Worm (Caenorhabditis elegans) whole organism, early embryonic: ENCODE results near the gene C16D9.4.

Experiments
- B0310.2 ChIP-seq: sonication (generic microtip); optimal IDR thresholded peaks from 2 replicates; lab custom pipeline; 2016; ENCODE audit warnings: mild to moderate bottlenecking, missing genetic modification characterization, missing compliant biosample characterization
- F13C5.2 ChIP-seq: sonication (generic microtip); optimal IDR thresholded peaks from 2 replicates; lab custom pipeline; 2017; ENCODE audit warnings: mild to moderate bottlenecking, missing genetic modification characterization, inconsistent platforms, missing compliant biosample characterization
- aly-1 ChIP-seq: sonication (generic microtip); optimal IDR thresholded peaks from 2 replicates; lab custom pipeline; 2016; ENCODE audit warnings: missing genetic modification characterization, missing compliant biosample characterization
- ama-1 ChIP-seq: fragments of 150-350 bp; optimal IDR thresholded peaks from 2 replicates; lab custom pipeline; 2014
- ceh-13 ChIP-seq: fragments of 200-800 bp; sonication (Bioruptor generic); optimal IDR thresholded peaks from 2 replicates; lab custom pipeline; 2018; ENCODE audit warnings: mild to moderate bottlenecking, missing genetic modification characterization, missing compliant biosample characterization
- ceh-36 ChIP-seq: sonication (generic microtip); optimal IDR thresholded peaks from 2 replicates; lab custom pipeline; 2016; ENCODE audit warnings: missing genetic modification characterization, inconsistent platforms, missing compliant biosample characterization
- ets-7 ChIP-seq: sonication (generic microtip); optimal IDR thresholded peaks from 2 replicates; lab custom pipeline; 2016; ENCODE audit warnings: missing genotype, missing genetic modification characterization, missing compliant biosample characterization
- flt-1 ChIP-seq: fragments of 200-800 bp; sonication (Bioruptor generic); IDR thresholded peaks from 2 replicates; pipeline ENCODE4 v1.3.6; 2022; ENCODE audit warnings: missing genetic modification characterization, missing compliant biosample characterization
- hmbx-1 ChIP-seq: sonication (generic microtip); optimal IDR thresholded peaks from 2 replicates; lab custom pipeline; 2016; ENCODE audit warnings: mild to moderate bottlenecking, missing genetic modification characterization, missing compliant biosample characterization
- hmg-4 ChIP-seq: fragments of 200-800 bp; sonication (Bioruptor generic); optimal IDR thresholded peaks from 2 replicates; lab custom pipeline; 2018; ENCODE audit warnings: mild to moderate bottlenecking, missing genetic modification characterization, missing compliant biosample characterization
- hnd-1 ChIP-seq: sonication (generic microtip); optimal IDR thresholded peaks from 2 replicates; lab custom pipeline; 2016; ENCODE audit warnings: missing genetic modification characterization, missing compliant biosample characterization
- pes-1 ChIP-seq: fragments of 200-800 bp; sonication (Bioruptor generic); IDR thresholded peaks from 2 replicates; pipeline ENCODE4 v1.3.6; 2022; ENCODE audit warnings: missing genetic modification reagents, missing genetic modification characterization, missing compliant biosample characterization
- scrt-1 ChIP-seq: fragments of 200-800 bp; sonication (Bioruptor generic); IDR thresholded peaks from 2 replicates; pipeline ENCODE4 v1.3.6; 2022; ENCODE audit warnings: missing genetic modification characterization, missing compliant biosample characterization
- sea-1 ChIP-seq: fragments of 200-800 bp; sonication (Bioruptor generic); conservative IDR thresholded peaks from 2 replicates; pipeline ENCODE4 v1.3.6; 2022; ENCODE audit warnings: missing genetic modification characterization, missing compliant biosample characterization
- tbx-11 ChIP-seq: fragments of 200-800 bp; sonication (Bioruptor generic); IDR thresholded peaks from 2 replicates; pipeline ENCODE4 v1.3.6; 2022; ENCODE audit warnings: missing genetic modification characterization, missing compliant biosample characterization
- tbx-37 ChIP-seq: fragments of 200-800 bp; sonication (Bioruptor generic); conservative IDR thresholded peaks from 2 replicates; pipeline ENCODE4 v1.3.6; 2022; ENCODE audit warnings: missing genetic modification reagents, missing genetic modification characterization, missing compliant biosample characterization
- tra-4 ChIP-seq: sonication (generic microtip); optimal IDR thresholded peaks from 2 replicates; lab custom pipeline; 2017; ENCODE audit warnings: missing genetic modification characterization, missing compliant biosample characterization

Gene C16D9.4

DNA sequence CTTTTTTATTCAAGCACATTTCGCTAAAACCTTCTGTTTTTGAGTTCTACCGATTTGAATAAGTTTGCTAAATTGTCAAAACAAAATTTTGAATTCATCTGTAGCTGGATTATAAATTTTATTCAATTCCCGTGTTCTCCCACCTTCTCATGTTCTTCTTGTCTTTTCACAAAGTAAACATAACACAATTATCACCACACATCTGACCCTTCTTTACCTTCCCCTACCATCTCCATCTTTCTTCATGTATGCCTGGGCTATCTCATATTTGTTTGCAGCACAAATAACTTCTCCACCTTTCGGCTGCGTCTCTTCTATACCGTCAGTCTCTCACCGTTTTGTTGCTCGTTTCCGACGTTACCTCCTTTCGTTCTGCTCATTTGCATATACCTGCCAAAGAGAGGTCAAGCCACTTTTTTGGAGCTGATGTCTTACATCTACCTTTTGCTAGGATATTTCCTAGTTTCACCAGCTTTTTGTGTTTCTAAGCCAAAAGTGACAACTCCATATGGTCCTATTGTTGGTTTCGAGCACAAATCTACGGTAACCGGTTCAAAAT, 39.5 kb downstream of the C16D9.4 start, which contains the start of gene cest-17:
cest-17 (plus strand) TSS at position 248 of the 559 bp plus-strand sequence.
- no peak for TF ChIP-seq ceh-13
- TF ChIP-seq tra-4: no peak
- no peak for TF ChIP-seq pes-1
- no peak for TF ChIP-seq F13C5.2
- TF ChIP-seq tbx-11 (GFP tag; lab: Robert Waterston, UW): no peak
- TF ChIP-seq sea-1 (GFP tag; lab: Robert Waterston, UW): no peak
- no peak for TF ChIP-seq ets-7
- no peak for TF ChIP-seq flt-1 (GFP tag; lab: Robert Waterston, UW)
- no peak for TF ChIP-seq hmg-4 (GFP tag; lab: Kevin White, UChicago)
- no peak for TF ChIP-seq hmbx-1 (tag; lab: Kevin White, UChicago)
- TF ChIP-seq ceh-36 (tag; lab: Kevin White, UChicago): no peak
- TF ChIP-seq aly-1 (tag; lab: Kevin White, UChicago): no peak
- TF ChIP-seq ama-1 (lab: Kevin White, UChicago): no peak
- TF ChIP-seq tbx-37: no peak
- no peak for TF ChIP-seq B0310.2 (tag; lab: Kevin White, UChicago)
- TF ChIP-seq scrt-1: no peak
- no peak for TF ChIP-seq hnd-1 (tag; lab: Kevin White, UChicago)

DNA sequence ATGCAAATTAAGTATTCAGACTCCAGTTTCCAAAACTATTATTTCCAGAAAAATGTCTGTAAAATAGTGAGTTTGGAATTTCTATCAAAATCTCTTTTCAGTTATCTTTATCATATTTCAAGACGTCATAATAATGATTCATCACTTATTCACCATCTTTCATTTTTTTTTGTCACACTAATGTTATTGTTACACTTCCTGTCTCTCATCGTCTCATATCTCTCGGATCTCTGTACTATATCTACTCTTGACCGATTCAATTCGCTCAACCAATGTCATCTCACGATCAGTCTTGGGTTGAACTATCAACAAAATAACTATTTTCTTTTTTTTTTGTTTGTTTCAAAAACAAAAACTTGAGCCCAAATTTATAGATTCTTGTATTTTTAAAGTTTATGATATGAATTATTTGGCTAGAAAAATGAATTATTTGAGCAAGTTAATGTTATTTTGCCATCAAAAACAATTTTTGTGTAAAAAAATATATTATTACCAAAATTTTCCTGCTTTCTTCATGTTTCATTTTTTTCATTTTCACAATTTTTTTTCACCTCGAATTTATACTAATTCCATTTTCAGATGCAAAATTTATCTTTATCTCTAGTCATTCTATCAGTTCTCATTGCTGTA, 41.4 kb downstream of the C16D9.4 start, which contains the start of gene cri-2:
cri-2 (plus strand) TSS at position 580 of the 630 bp plus-strand sequence.
- TF ChIP-seq F13C5.2 (no peak), ceh-36 (tag; lab: Kevin White, UChicago) (no peak), ets-7 (no peak), scrt-1 (no peak), ceh-13 (no peak), ama-1 (lab: Kevin White, UChicago) (no peak), B0310.2 (tag; lab: Kevin White, UChicago) (no peak), sea-1 (GFP tag; lab: Robert Waterston, UW) (no peak), flt-1 (GFP tag; lab: Robert Waterston, UW) (no peak), hmg-4 (GFP tag; lab: Kevin White, UChicago) (no peak), hnd-1 (tag; lab: Kevin White, UChicago) (no peak), hmbx-1 (tag; lab: Kevin White, UChicago) (no peak), aly-1 (tag; lab: Kevin White, UChicago) (no peak), tbx-11 (GFP tag; lab: Robert Waterston, UW) (no peak), pes-1 (no peak), tbx-37 (no peak), tra-4 (no peak)

DNA sequence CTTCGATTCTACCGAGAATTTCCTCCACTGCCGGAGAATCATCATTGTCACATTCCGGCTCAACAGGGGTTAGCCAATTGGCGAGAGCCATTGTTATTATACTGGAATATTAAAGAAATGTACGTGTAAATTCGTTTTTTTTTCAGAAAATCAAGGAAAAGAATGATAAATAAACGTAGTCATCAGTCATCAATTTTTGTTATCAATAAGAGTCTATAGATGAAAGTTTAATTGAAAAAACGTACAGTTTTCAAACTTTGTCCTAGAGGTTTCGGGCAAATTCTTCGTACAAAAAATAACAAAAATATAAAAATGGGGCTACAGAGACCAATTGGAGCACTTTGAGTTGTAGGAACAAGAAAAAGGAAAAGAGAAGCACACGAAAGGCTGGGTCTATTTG, 43.7 kb downstream of the C16D9.4 start, which contains the start of gene F20D6.11:
F20D6.11 (minus strand) TSS at position 101 of the 400 bp plus-strand sequence.
- TF ChIP-seq F13C5.2: no peak
- no peak for TF ChIP-seq tbx-37
- TF ChIP-seq B0310.2 (tag; lab: Kevin White, UChicago): no peak
- no peak for TF ChIP-seq hnd-1 (tag; lab: Kevin White, UChicago)
- no peak for TF ChIP-seq hmg-4 (GFP tag; lab: Kevin White, UChicago)
- no peak for TF ChIP-seq pes-1
- no peak for TF ChIP-seq flt-1 (GFP tag; lab: Robert Waterston, UW)
- no peak for TF ChIP-seq ceh-13
- TF ChIP-seq sea-1 (GFP tag; lab: Robert Waterston, UW): no peak
- TF ChIP-seq aly-1 (tag; lab: Kevin White, UChicago): no peak
- TF ChIP-seq ets-7: no peak
- no peak for TF ChIP-seq tbx-11 (GFP tag; lab: Robert Waterston, UW)
- no peak for TF ChIP-seq ama-1 (lab: Kevin White, UChicago)
- no peak for TF ChIP-seq hmbx-1 (tag; lab: Kevin White, UChicago)
- TF ChIP-seq ceh-36 (tag; lab: Kevin White, UChicago): no peak
- no peak for TF ChIP-seq tra-4
- no peak for TF ChIP-seq scrt-1

DNA sequence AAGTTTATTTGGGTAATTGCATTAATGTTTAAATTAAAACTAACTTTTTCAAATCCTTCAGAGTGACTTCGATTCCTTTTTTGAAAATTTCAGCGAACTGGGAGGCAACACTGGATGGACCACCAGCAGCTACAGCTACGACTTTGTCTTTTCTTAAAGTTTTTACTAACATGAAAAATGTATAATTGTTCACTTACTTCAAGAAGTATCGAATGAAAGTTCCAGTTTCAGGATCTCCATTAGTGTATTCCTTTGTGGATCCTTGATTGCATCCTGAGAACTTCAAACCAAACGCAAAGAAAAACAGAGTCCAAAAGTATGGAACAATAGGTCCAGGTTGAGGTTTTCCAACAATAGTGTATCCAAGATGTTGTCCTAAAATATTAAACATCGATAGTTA, 45.7 kb downstream of the C16D9.4 start:
- TF ChIP-seq scrt-1: no peak
- no peak for TF ChIP-seq hmbx-1 (tag; lab: Kevin White, UChicago)
- no peak for TF ChIP-seq B0310.2 (tag; lab: Kevin White, UChicago)
- TF ChIP-seq hnd-1 (tag; lab: Kevin White, UChicago): no peak
- no peak for TF ChIP-seq tra-4
- no peak for TF ChIP-seq ceh-36 (tag; lab: Kevin White, UChicago)
- no peak for TF ChIP-seq ama-1 (lab: Kevin White, UChicago)
- TF ChIP-seq F13C5.2: no peak
- TF ChIP-seq sea-1 (GFP tag; lab: Robert Waterston, UW): no peak
- TF ChIP-seq hmg-4 (GFP tag; lab: Kevin White, UChicago): no peak
- no peak for TF ChIP-seq ceh-13
- no peak for TF ChIP-seq flt-1 (GFP tag; lab: Robert Waterston, UW)
- no peak for TF ChIP-seq tbx-37
- no peak for TF ChIP-seq aly-1 (tag; lab: Kevin White, UChicago)
- TF ChIP-seq pes-1: no peak

DNA sequence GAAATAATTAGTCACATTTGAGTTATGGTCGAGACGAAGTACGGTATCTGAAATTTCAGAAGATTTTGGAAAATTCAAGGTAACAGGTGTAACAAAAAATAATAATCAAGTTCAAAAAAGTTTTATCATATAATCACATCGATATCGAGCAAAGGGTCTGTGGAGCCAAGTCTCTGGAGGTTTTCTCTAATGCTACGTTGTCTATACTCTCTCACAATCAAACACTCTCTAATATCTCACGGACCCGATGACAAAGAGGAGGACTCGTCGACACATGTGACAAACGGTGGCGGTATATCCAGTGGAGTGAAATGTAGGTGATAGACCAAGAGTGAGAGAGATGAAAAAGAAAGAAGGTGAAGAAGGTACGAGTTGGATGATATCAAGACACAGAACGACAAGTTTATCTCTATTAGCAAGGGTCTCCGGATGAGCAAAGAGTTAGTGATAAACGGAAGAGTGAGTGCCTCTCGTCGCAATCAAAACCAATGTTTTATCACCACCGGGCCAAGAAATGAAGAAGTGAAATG, 46.7 kb downstream of the C16D9.4 start, which contains the start of gene F20D6.10:
F20D6.10 (minus strand) TSS at position 51 of the 530 bp plus-strand sequence.
- TF ChIP-seq tbx-11 (GFP tag; lab: Robert Waterston, UW): no peak
- no peak for TF ChIP-seq ets-7
- TF ChIP-seq hmbx-1 (tag; lab: Kevin White, UChicago): no peak
- no peak for TF ChIP-seq ceh-36 (tag; lab: Kevin White, UChicago)
- no peak for TF ChIP-seq hmg-4 (GFP tag; lab: Kevin White, UChicago)
- no peak for TF ChIP-seq pes-1
- TF ChIP-seq sea-1 (GFP tag; lab: Robert Waterston, UW): no peak
- no peak for TF ChIP-seq aly-1 (tag; lab: Kevin White, UChicago)
- TF ChIP-seq B0310.2 (tag; lab: Kevin White, UChicago): no peak
- TF ChIP-seq hnd-1 (tag; lab: Kevin White, UChicago): no peak
- TF ChIP-seq tbx-37: no peak
- no peak for TF ChIP-seq tra-4
